Worm (Caenorhabditis elegans) whole organism, L4 larva: Measurements from ENCODE around the gene lim-6.

Source experiments
- F49E8.2 ChIP-seq: sonication (generic microtip); optimal IDR thresholded peaks from 2 replicates; lab custom pipeline; 2016; ENCODE audit warnings: missing compliant biosample characterization, mild to moderate bottlenecking, missing genetic modification characterization, borderline replicate concordance
- T20F7.1 ChIP-seq: fragments of 200-800 bp; sonication (Bioruptor generic); optimal IDR thresholded peaks from 2 replicates; lab custom pipeline; 2018; ENCODE audit warnings: mild to moderate bottlenecking, missing genetic modification characterization, missing compliant biosample characterization
- T26A8.4 ChIP-seq: fragments of 200-800 bp; sonication (Bioruptor generic); IDR thresholded peaks from 2 replicates; pipeline ENCODE4 v1.3.6; 2022; ENCODE audit warnings: missing genetic modification characterization, missing compliant biosample characterization
- ZK546.5 ChIP-seq, 2 experiments: sonication (generic microtip); optimal IDR thresholded peaks; 2 replicates each; lab custom pipeline; 2017; ENCODE audit warnings: missing biosample characterization in 2 of 2, missing genetic modification characterization in 2 of 2
- aha-1 ChIP-seq: fragments of 150-350 bp; peaks from one replicate; lab custom pipeline; 2014; ENCODE audit warnings: missing biosample characterization, missing genetic modification characterization
- ces-1 ChIP-seq: fragments of 150-350 bp; sonication (generic microtip); optimal IDR thresholded peaks from 4 replicates; lab custom pipeline; 2014; ENCODE audit warnings: missing biosample characterization, missing genetic modification reagents, missing genetic modification characterization
- cey-2 ChIP-seq: sonication (generic microtip); optimal IDR thresholded peaks from 3 replicates; lab custom pipeline; 2017; ENCODE audit warnings: missing genetic modification characterization, mild to moderate bottlenecking, missing compliant biosample characterization, antibody characterized with exemption, borderline replicate concordance; ENCODE audit not compliant: insufficient read depth
- ctbp-1 ChIP-seq: fragments of 200-800 bp; sonication (Bioruptor generic); IDR thresholded peaks from 2 replicates; pipeline ENCODE4 v1.3.6; 2022; ENCODE audit warnings: missing genetic modification reagents, missing genetic modification characterization, missing compliant biosample characterization
- dmd-6 ChIP-seq: fragments of 200-800 bp; sonication (Bioruptor generic); IDR thresholded peaks from 2 replicates; pipeline ENCODE4 v1.3.6; 2022; ENCODE audit warnings: missing genetic modification reagents, missing genetic modification characterization, missing compliant biosample characterization
- dpl-1 ChIP-seq: fragments of 150-350 bp; optimal IDR thresholded peaks from 2 replicates; lab custom pipeline; 2014; ENCODE audit warnings: missing biosample characterization, missing genetic modification reagents, missing genetic modification characterization
- dve-1 ChIP-seq: sonication (generic microtip); optimal IDR thresholded peaks from 2 replicates; lab custom pipeline; 2017; ENCODE audit warnings: antibody characterized with exemption, mild to moderate bottlenecking, missing genetic modification characterization, missing compliant biosample characterization; ENCODE audit not compliant: insufficient read depth
- hif-1 ChIP-seq, 2 experiments: sonication (generic microtip); optimal IDR thresholded peaks; 2 replicates each; lab custom pipeline; 2016 to 2017; ENCODE audit warnings: missing compliant biosample characterization in 2 of 2, missing genetic modification characterization in 2 of 2, missing genetic modification reagents in 2 of 2, missing genotype in 2 of 2, mild to moderate bottlenecking in 1 of 2
- hlh-11 ChIP-seq: fragments of 200-800 bp; sonication (Bioruptor generic); optimal IDR thresholded peaks from 2 replicates; lab custom pipeline; 2018; ENCODE audit warnings: mild to moderate bottlenecking, missing genetic modification characterization, missing compliant biosample characterization
- hlh-30 ChIP-seq: sonication (generic microtip); optimal IDR thresholded peaks from 2 replicates; lab custom pipeline; 2017; ENCODE audit warnings: antibody characterized with exemption, mild to moderate bottlenecking, missing genetic modification characterization, missing compliant biosample characterization; ENCODE audit not compliant: insufficient read depth
- hmg-1.1 ChIP-seq: fragments of 200-800 bp; sonication (Bioruptor generic); IDR thresholded peaks from 2 replicates; pipeline ENCODE4 v1.3.6; 2022; ENCODE audit warnings: missing genetic modification reagents, missing genetic modification characterization, missing compliant biosample characterization
- jun-1 ChIP-seq: fragments of 150-350 bp; optimal IDR thresholded peaks from 2 replicates; lab custom pipeline; 2014; ENCODE audit warnings: missing biosample characterization, missing genetic modification reagents, missing genetic modification characterization
- lin-15B ChIP-seq: fragments of 150-350 bp; sonication (generic microtip); optimal IDR thresholded peaks from 3 replicates; lab custom pipeline; 2014; ENCODE audit warnings: missing biosample characterization, missing genetic modification characterization
- lin-39 ChIP-seq: fragments of 150-350 bp; optimal IDR thresholded peaks from 2 replicates; lab custom pipeline; 2014; ENCODE audit warnings: missing biosample characterization, missing genetic modification reagents, missing genetic modification characterization
- lsy-2 ChIP-seq, 2 experiments: fragments of 150-350 bp in 1 of 2; sonication (generic microtip) in 1 of 2; optimal IDR thresholded peaks; 2 replicates each; lab custom pipeline; 2014 to 2017; ENCODE audit warnings: missing biosample characterization in 2 of 2, missing genetic modification characterization in 2 of 2
- mdl-1 ChIP-seq, 2 experiments: fragments of 150-350 bp in 1 of 2; sonication (generic microtip) in 1 of 2; optimal IDR thresholded peaks; 2 replicates each; lab custom pipeline; 2014 to 2017; ENCODE audit warnings: missing biosample characterization in 2 of 2, missing genetic modification characterization in 2 of 2
- mep-1 ChIP-seq: fragments of 150-350 bp; sonication (generic microtip); optimal IDR thresholded peaks from 3 replicates; lab custom pipeline; 2014; ENCODE audit warnings: missing biosample characterization, missing genetic modification characterization
- mes-2 ChIP-seq: sonication (generic microtip); optimal IDR thresholded peaks from 2 replicates; lab custom pipeline; 2016; ENCODE audit warnings: missing genotype, mild to moderate bottlenecking, missing genetic modification characterization, missing compliant biosample characterization; ENCODE audit not compliant: poor library complexity, severe bottlenecking
- mxl-2 ChIP-seq: fragments of 200-800 bp; sonication (Bioruptor generic); conservative IDR thresholded peaks from 2 replicates; pipeline ENCODE4 v1.3.6; 2022; ENCODE audit warnings: missing genetic modification reagents, missing genetic modification characterization, missing compliant biosample characterization
- mxl-3 ChIP-seq: fragments of 200-800 bp; sonication (Bioruptor generic); optimal IDR thresholded peaks from 2 replicates; lab custom pipeline; 2018; ENCODE audit warnings: mild to moderate bottlenecking, missing genetic modification characterization, missing compliant biosample characterization
- nhr-11 ChIP-seq: fragments of 150-350 bp; optimal IDR thresholded peaks from 2 replicates; lab custom pipeline; 2014; ENCODE audit warnings: missing biosample characterization, missing genetic modification characterization
- nhr-111 ChIP-seq: fragments of 200-800 bp; sonication (Bioruptor generic); optimal IDR thresholded peaks from 2 replicates; lab custom pipeline; 2018; ENCODE audit warnings: mild to moderate bottlenecking, missing genetic modification characterization, missing compliant biosample characterization
- nhr-25 ChIP-seq: sonication (generic microtip); optimal IDR thresholded peaks from 2 replicates; lab custom pipeline; 2017; ENCODE audit warnings: missing genetic modification characterization, mild to moderate bottlenecking, missing compliant biosample characterization, antibody characterized with exemption, moderate library complexity, borderline replicate concordance; ENCODE audit not compliant: insufficient read depth
- nhr-28 ChIP-seq: fragments of 150-350 bp; optimal IDR thresholded peaks from 2 replicates; lab custom pipeline; 2014; ENCODE audit warnings: missing biosample characterization, missing genetic modification characterization
- nhr-48 ChIP-seq: sonication (generic microtip); optimal IDR thresholded peaks from 2 replicates; lab custom pipeline; 2016; ENCODE audit warnings: mild to moderate bottlenecking, missing genetic modification characterization, missing compliant biosample characterization
- pha-4 ChIP-seq, 2 experiments: fragments of 150-350 bp in 1 of 2; fragments of 200-800 bp in 1 of 2; sonication (Bioruptor generic) in 1 of 2; IDR thresholded peaks in 1 of 2; optimal IDR thresholded peaks in 1 of 2; 2 replicates each; pipeline versions ENCODE4 v1.3.6 to Lab custom; 2014 to 2022; ENCODE audit warnings: missing genetic modification characterization in 2 of 2, missing genetic modification reagents in 2 of 2, missing biosample characterization in 1 of 2, missing compliant biosample characterization in 1 of 2
- php-3 ChIP-seq: fragments of 200-800 bp; sonication (Bioruptor generic); IDR thresholded peaks from 2 replicates; pipeline ENCODE4 v1.3.6; 2022; ENCODE audit warnings: missing genetic modification reagents, missing genetic modification characterization, missing compliant biosample characterization
- rbr-2 ChIP-seq: sonication (generic microtip); optimal IDR thresholded peaks from 2 replicates; lab custom pipeline; 2016; ENCODE audit warnings: missing genotype, missing genetic modification characterization, missing compliant biosample characterization
- vab-7 ChIP-seq: fragments of 200-800 bp; sonication (Bioruptor generic); IDR thresholded peaks from 2 replicates; pipeline ENCODE4 v1.3.6; 2022; ENCODE audit warnings: missing genetic modification reagents, missing genetic modification characterization, missing compliant biosample characterization
- ztf-7 ChIP-seq: fragments of 150-350 bp; optimal IDR thresholded peaks from 2 replicates; lab custom pipeline; 2014; ENCODE audit warnings: missing biosample characterization, missing genetic modification characterization

Gene lim-6

DNA sequence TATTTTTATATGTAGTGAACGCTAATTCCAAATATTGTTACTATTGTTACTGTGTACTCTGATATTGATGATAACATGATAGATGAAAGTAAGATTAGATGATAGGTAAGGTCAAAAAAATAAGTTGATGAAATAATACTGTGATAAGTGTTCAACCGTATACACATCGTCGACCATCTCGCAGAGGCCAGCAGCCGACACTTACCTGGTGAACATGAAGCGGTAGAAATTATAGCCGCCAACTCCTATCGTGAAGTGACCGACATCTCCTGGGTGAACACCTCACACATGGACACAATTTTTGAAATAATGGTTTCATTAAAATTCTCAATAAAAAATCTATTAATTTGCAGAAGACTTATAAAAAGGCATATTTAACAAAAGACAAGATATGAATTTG lies 44.9 kb upstream of the lim-6 start:
- TF ChIP-seq ZK546.5 (tag; optimal IDR thresholded peaks at IDR 0.05; lab: Kevin White, UChicago) = no peak
- peak; percentile 12 for TF ChIP-seq nhr-28
- TF ChIP-seq jun-1 (tag; lab: Kevin White, UChicago) = no peak
- no peak for TF ChIP-seq cey-2 (tag; lab: Kevin White, UChicago)
- no peak for TF ChIP-seq lin-39 (tag; lab: Kevin White, UChicago)
- TF ChIP-seq T20F7.1 (GFP tag; lab: Kevin White, UChicago) = no peak

DNA sequence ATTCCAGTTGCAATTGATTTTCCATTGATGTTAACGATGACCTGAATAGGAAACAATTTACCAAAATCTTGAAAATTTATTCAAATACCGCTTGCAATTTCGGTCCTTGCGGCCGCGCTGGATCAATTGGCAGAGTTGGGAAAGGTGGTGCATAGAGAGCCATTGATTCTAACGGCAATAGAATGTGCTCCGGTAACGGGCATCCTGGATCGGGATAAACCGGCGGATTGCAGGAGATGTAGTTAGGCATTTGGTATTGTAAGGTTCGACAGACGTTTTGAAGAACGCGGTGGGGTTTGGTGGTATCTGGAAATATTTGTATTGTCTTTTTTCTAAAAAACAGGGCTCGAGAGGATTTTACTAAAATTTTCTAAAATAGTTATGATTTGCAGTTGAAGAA lies 41.4 kb upstream of the lim-6 start:
- TF ChIP-seq hlh-30 (tag; lab: Kevin White, UChicago) = no peak
- TF ChIP-seq mdl-1 (tag; optimal IDR thresholded peaks at IDR 0.05; lab: Kevin White, UChicago) = no peak
- no peak for TF ChIP-seq cey-2 (tag; lab: Kevin White, UChicago)
- TF ChIP-seq T26A8.4 (GFP tag; lab: Robert Waterston, UW) = 0 out of 2 replicates have a peak, but pooled peaks have one; percentile 26
- TF ChIP-seq ces-1 (GFP tag; lab: Kevin White, UChicago) = no peak
- TF ChIP-seq aha-1 (tag; lab: Kevin White, UChicago) = peak; percentile 94
- TF ChIP-seq lin-15B (tag; lab: Kevin White, UChicago) = no peak

DNA sequence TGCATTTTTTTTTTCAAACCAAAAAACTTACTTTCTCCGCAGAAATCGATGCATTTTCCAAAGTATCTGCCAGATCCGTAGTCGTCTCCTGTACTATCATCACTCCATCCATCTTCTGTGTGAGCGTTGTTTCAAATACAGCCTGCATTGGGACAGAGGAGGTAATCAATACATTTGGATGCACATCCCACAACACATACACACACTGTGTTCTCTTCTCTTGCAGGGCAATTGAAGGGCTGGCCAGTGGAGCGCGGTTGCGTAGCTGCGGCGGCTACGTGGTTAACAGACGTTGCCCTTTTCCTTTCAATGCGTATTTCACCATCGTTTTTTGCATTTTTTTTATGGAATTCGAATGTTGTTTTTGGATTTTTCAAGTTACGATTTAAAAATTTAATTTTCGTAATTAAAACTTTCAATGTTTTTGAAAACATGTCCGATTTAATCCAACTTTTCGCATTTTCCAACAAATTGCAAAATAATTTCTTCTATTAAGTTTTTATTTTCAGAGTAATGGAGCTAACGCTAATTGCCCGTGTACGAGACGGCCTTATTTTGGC lies 37.1 kb upstream of the lim-6 start, which contains the start of the genes stau-1 and sec-22:
Gene stau-1 (minus strand): TSS at position 248 of the 560 bp plus-strand sequence.
Gene sec-22 (plus strand): TSS at position 510 of the 560 bp plus-strand sequence.
- TF ChIP-seq hlh-30 (tag; lab: Kevin White, UChicago) (peak; percentile 36), vab-7 (no peak), nhr-25 (no peak), lsy-2 (tag; optimal IDR thresholded peaks at IDR 0.05; lab: Kevin White, UChicago) (peak in 1 of 2 experiments; percentile 57), nhr-111 (GFP tag; lab: Kevin White, UChicago) (no peak), dve-1 (tag; lab: Kevin White, UChicago) (peak; percentile 58), mxl-3 (peak; percentile 47), mes-2 (peak; percentile 74), ctbp-1 (GFP tag; lab: Robert Waterston, UW) (0 out of 2 replicates have a peak, but pooled peaks have one; percentile 21), hif-1 (tag; optimal IDR thresholded peaks at IDR 0.05; lab: Kevin White, UChicago) (peak in 1 of 2 experiments; percentile 41), nhr-28 (peak; percentile 52), dpl-1 (GFP tag; lab: Kevin White, UChicago) (peak; percentile 30), rbr-2 (tag; lab: Kevin White, UChicago) (peak; percentile 1), hmg-1.1 (peak; percentile 66), aha-1 (tag; lab: Kevin White, UChicago) (peak; percentile 86), lin-15B (tag; lab: Kevin White, UChicago) (no peak), mep-1 (tag; lab: Kevin White, UChicago) (peak; percentile 71), pha-4 (GFP tag; IDR thresholded peaks at IDR 0.05; lab: Robert Waterston, UW) (no peak), pha-4 (tag; optimal IDR thresholded peaks at IDR 0.05; lab: Kevin White, UChicago) (peak; percentile 10), hlh-11 (tag; lab: Kevin White, UChicago) (peak; percentile 34), dmd-6 (peak; percentile 19; the same call in 1 of the 2 replicates), nhr-11 (no peak)

DNA sequence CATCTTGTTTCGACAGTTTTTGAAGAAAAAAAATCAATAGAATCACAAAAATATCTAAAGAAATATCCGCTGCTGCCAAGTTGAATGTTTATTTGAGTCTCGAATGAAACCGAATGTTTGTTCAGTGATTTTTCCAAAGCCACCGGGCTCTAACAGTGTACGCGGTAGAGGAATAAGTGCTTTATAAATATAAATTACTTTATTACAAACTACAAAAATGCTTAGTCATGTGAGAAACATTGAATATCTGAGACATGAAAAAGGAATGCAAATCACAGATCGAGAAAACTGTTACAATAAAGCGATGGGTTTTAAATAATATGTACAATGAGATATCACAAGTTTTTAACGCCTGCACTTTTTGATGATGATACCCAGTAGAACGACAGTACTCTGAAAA lies 33.9 kb upstream of the lim-6 start, which contains the start of gene F55A4.7:
Gene F55A4.7 (minus strand): TSS at position 101 of the 400 bp plus-strand sequence.
- TF ChIP-seq mxl-2 (GFP tag; lab: Robert Waterston, UW) = no peak
- TF ChIP-seq F49E8.2 = no peak
- no peak for TF ChIP-seq php-3 (GFP tag; lab: Robert Waterston, UW)
- no peak for TF ChIP-seq nhr-48 (tag; lab: Kevin White, UChicago)
- no peak for TF ChIP-seq ztf-7 (tag; lab: Kevin White, UChicago)
